Fruit fly (Drosophila melanogaster) S2 (cell line): Measurements from ENCODE around the gene CG31759.
A peak's percentile ranks its signal among the peaks of the same experiment; 100 is the strongest.

Experiments used
- CG8478 ChIP-seq: fragments of >200 bp; optimal IDR thresholded peaks from 2 replicates; lab custom pipeline; 2018
- CTCF ChIP-seq, 2 experiments: fragments of >200 bp; optimal IDR thresholded peaks; 2 replicates each; lab custom pipeline; 2018

Gene CG31759

DNA sequence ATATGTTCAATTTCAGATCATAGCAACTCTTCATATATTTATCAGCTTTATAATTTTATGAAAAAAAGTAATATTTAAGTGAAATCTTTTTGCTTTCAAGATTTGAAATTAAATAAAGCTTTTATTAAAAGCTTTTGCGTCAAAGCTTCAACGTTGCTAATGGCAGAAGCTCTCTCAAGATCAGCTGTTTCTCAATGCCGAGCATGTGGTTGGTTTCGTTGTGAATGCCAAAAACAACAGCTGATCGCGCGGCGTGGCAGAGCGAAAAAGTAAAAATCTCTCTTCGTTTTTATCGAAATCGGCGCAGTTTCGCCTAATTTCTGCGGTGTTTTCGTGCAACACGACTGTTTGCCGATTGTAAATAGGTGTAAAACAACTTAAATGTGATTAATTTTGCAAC lies at the start of gene CG31759:
Gene CG31759 (plus strand): TSS at position 161 of the 400 bp plus-strand sequence.
- TF ChIP-seq CTCF (optimal IDR thresholded peaks at IDR 0.05; lab: Kevin White, UChicago) (no peak), CG8478 (no peak)

DNA sequence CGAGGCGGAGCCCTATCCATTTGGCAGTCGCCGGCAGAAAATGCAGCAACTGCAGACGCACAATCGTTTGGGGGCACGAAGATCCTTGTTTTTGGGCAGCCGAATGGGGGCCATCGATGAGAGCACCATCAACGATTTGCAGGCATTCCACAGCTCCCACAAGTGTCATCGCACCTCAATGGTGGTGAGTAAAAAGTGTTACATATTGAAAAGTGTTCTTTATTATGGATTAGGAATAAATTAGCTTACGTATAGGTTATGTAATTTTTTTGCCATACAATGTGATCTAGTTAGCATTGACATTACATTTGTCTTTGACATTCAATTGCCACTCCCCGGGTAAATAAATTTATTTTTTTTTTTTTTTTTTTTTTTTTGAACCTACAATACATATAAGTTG lies 46.0 kb upstream of the CG31759 start, which contains the start of gene CG31861:
Gene CG31861 (plus strand): TSS at position 301 of the 400 bp plus-strand sequence.
- no peak for TF ChIP-seq CG8478
- no peak for TF ChIP-seq CTCF (optimal IDR thresholded peaks at IDR 0.05; lab: Kevin White, UChicago)

DNA sequence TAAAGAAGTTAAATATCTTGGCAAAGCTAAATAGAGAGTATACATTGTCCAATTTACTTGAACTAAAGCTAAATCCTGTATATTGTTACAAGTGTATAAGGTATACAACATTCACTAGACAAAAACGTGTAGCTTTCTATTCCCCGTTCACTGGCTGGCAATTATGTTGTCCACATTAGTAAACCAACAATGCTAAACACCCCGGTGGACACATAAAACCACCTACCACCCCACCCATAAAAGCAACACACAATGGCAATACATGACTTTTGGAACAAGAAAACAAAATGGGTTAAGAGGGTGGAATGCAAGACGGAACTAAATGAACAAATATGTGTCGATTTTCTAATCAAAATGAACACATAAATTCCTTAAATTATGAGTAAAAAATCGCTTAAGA lies 43.6 kb upstream of the CG31759 start, which contains the start of gene ZnT33D:
Gene ZnT33D (plus strand): TSS at position 301 of the 400 bp plus-strand sequence.
- no peak for TF ChIP-seq CG8478
- TF ChIP-seq CTCF (optimal IDR thresholded peaks at IDR 0.05; lab: Kevin White, UChicago) = no peak

DNA sequence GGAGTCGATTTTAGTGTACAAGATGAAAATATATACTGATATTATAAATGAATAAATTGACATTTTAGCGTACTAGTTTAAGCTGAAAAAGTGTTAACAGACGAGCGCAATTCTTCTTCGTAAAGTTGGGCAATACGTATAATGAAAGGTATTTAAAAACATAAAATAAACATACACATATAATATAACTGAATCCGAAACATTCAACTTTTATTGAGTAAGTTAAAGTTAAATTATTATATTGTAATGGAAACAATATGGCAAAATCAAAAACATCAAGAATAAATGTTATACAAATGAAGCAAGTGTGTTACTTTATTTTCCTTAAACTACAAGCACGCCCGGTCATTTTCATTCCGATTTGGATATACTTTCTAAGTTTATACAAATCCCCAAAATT lies 37.3 kb upstream of the CG31759 start, which contains the start of gene CG17217:
Gene CG17217 (plus strand): TSS at position 301 of the 400 bp plus-strand sequence.
- no peak for TF ChIP-seq CG8478
- no peak for TF ChIP-seq CTCF (optimal IDR thresholded peaks at IDR 0.05; lab: Kevin White, UChicago)

DNA sequence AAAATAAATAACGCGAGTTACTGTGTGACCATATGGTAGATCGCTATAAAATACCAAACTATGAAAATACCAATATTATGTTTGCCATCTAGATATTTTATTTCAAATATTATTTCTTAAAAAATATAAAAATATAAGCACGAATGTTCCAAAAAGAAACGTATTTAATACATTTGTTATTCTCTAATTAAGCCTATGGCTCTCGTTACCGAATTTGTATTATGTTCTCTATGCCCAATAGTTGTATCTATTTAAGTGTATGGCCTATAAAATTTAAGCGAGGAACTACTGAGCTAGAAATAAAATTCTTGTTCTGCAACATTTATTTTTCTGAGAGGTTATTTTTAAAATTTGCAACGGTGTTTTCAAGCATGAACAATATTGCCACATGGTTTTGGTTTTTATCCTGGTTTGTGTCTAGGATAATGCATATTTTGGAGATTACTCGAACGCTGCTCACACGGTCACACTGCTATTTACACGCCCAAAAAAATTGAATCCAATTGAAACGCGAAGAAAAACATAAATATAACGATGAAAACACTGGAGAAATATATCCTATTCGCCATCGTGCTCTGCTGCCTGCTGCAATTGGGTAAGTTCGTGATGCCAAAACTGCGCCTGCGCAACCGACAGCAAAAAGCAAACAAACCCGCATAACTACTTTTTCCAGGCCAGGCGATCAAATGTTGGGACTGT lies 34.8 kb upstream of the CG31759 start, which contains the start of the genes CG6583 and crok:
Gene CG6583 (minus strand): TSS at position 51 of the 699 bp plus-strand sequence.
Gene crok (plus strand): TSS at position 446 of the 699 bp plus-strand sequence.
- TF ChIP-seq CG8478 = no peak
- peak in 1 of 2 experiments; percentile 21 for TF ChIP-seq CTCF (optimal IDR thresholded peaks at IDR 0.05; lab: Kevin White, UChicago)

DNA sequence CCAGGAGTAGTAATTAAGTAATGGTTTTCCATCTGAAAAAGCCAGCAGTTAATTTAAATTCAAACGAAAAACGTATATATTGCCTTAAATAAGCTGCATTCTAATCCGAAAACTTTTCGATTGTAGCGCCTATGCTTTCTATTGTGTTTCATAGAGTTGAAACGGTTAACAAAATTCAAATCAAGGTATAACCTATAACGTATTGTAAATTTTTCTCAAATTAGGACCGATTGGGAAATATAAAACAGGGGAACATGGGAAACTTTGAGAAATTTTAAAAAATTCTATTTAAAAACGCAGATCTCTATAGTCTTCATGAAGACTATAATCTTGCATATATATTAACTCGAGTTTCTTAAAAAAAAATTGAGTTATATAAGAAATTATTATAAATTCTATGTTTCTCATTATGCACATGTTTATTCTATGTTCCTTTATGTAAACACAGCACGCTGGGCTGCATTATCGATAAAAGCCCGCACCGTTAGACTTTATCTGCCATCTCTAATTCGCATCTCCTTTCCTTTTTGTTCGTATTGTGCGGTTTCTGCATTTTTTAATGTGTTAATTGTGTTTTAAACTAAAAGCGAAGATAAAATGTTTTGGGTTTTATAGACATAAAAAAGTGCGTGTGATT lies 32.9 kb upstream of the CG31759 start, which contains the start of gene bru1:
Gene bru1 (plus strand): TSS at position 512 of the 637 bp plus-strand sequence.
- TF ChIP-seq CG8478 (no peak), CTCF (optimal IDR thresholded peaks at IDR 0.05; lab: Kevin White, UChicago) (no peak)

DNA sequence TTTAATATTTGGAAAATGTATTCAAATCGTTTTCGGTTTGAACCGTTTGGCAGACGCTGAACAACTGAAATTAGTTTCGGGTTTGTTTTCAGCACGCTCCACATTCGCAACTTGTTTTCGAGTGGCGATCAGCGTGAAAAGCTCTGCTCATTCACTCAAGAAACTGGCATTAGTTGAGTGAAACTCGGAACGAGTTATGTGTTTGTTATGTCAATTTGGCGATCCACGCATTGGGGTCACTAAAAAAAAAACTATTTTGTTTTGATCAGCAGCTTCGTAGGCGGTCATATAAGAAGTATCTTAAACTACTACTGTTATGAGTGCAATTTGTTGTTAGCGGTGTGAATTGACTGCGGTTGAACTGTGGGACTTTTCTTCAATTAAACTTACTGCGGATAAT lies 29.9 kb upstream of the CG31759 start, which contains the start of gene atilla:
Gene atilla (minus strand): TSS at position 266 of the 400 bp plus-strand sequence.
- TF ChIP-seq CTCF (optimal IDR thresholded peaks at IDR 0.05; lab: Kevin White, UChicago) (no peak), CG8478 (no peak)

DNA sequence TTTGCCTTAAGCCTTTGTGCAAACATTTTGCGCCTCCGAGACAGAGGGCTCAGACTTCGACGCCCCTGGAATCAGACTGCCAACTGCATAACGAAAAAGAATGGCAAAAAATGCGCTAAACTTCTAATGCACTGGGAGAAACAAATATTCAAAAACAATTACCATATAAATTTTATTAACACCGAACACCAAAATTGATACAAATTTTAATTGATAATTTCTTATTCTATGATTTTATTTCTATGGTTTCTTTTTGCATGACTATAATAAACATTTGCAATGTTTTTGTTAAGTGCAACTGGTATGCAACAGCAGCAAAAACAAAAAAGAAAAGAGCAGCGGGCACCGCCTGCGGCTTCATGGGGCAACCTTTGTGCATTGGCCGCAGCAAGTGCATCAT lies 14.5 kb upstream of the CG31759 start:
- no peak for TF ChIP-seq CTCF (optimal IDR thresholded peaks at IDR 0.05; lab: Kevin White, UChicago)
- TF ChIP-seq CG8478 = no peak

DNA sequence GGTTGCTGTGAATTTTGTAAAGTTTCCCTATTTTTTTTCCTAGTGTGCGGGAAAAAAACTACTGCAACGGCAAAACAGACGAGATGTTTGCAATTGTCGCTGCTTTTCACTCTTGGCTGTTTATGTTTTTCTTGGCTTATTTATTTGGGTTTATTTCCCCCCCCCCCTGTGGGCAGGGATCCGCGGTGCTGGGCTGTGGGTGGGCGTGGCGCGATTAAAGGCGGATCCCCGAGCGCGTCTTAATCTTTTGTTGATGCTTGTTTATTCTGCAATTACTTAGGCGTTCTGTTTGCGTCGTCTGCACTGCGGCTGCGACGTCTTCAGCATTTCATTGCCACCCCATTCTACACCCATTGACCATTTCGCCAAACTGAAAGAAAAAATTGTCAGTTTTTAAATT lies 12.7 kb upstream of the CG31759 start:
- no peak for TF ChIP-seq CTCF (optimal IDR thresholded peaks at IDR 0.05; lab: Kevin White, UChicago)
- no peak for TF ChIP-seq CG8478

DNA sequence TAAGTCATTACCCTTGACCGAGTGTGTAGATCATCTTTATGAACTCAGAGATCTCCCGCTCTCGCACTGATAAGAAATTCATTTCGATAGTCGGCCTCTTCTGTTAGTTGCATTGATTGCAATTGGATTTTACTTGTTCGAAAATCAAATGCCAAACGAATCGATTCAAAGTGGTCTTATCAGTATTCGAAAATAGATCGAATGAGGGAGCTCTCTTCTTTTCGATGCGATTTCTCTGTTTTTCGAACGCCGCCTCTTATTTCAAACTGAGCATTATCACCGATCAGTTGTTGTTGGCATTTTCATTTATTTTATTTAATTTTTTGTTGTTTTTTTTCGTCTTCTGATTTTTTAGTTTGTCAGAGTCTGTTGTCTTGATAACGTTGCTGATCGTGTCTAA lies 6.5 kb upstream of the CG31759 start:
- TF ChIP-seq CG8478 (no peak), CTCF (optimal IDR thresholded peaks at IDR 0.05; lab: Kevin White, UChicago) (no peak)

DNA sequence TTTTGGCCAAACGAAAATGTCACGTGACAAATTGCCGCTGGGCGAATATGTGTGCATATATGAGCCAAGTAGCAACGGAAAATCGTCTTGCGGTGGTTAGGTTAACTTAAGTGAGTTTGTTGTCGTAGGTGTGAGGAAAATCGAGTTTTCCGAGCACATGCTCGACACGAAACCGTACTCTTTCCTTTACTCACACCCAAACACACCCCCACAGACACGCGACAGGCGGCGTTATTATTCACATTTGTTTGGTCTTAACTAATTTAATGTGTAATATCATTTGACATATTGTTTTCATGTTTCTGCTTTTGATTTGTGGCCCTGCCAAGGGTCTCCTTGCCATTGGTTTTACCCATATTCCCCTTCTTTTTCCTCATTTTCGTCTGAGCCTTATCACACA lies 35.3 kb downstream of the CG31759 start:
- TF ChIP-seq CG8478 (no peak), CTCF (optimal IDR thresholded peaks at IDR 0.05; lab: Kevin White, UChicago) (no peak)

DNA sequence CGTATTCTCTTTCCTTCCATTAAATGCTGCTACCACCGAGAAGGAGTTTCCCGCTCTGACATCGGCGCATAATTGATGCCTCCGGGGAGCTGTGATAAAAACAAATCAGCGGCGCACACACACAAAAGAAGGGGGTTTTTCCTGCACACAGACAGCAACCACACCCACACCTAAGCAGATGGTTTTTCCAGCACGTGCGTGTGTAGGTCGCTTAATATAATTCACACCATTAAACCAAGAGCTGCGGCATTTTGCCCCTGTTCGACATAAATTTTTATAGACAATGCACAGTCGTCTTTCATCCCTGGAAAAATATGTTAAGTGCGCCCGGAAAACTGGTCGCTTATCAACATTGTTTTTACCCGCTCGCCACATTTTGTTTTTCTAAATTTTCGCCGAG lies 44.8 kb downstream of the CG31759 start:
- TF ChIP-seq CG8478 (no peak), CTCF (optimal IDR thresholded peaks at IDR 0.05; lab: Kevin White, UChicago) (no peak)
